Worm (Caenorhabditis elegans) whole organism, mixed stage, embryonic: ENCODE results near the gene bus-5.

Experiments
- bed-3 ChIP-seq: fragments of 200-800 bp; sonication (Bioruptor generic); optimal IDR thresholded peaks from 3 replicates; lab custom pipeline; 2018; ENCODE audit warnings: mild to moderate bottlenecking, missing genetic modification characterization, moderate library complexity, missing compliant biosample characterization
- blmp-1 ChIP-seq: fragments of 150-350 bp; optimal IDR thresholded peaks from 2 replicates; lab custom pipeline; 2014; ENCODE audit warnings: missing biosample characterization, missing genetic modification characterization
- ceh-39 ChIP-seq: fragments of 150-350 bp; optimal IDR thresholded peaks from 2 replicates; lab custom pipeline; 2014; ENCODE audit warnings: missing biosample characterization, missing genetic modification characterization
- ceh-43 ChIP-seq: fragments of 200-800 bp; sonication (Bioruptor generic); optimal IDR thresholded peaks from 2 replicates; lab custom pipeline; 2018; ENCODE audit warnings: mild to moderate bottlenecking, missing genetic modification characterization, moderate library complexity, missing compliant biosample characterization
- ces-1 ChIP-seq: fragments of 150-350 bp; optimal IDR thresholded peaks from 2 replicates; lab custom pipeline; 2014; ENCODE audit warnings: missing biosample characterization, missing genetic modification reagents, missing genetic modification characterization
- cnd-1 ChIP-seq: fragments of 200-800 bp; sonication (Bioruptor generic); optimal IDR thresholded peaks from 2 replicates; lab custom pipeline; 2018; ENCODE audit warnings: mild to moderate bottlenecking, missing genetic modification characterization, missing compliant biosample characterization
- drap-1 ChIP-seq: fragments of 200-800 bp; sonication (Bioruptor generic); optimal IDR thresholded peaks from 3 replicates; lab custom pipeline; 2018; ENCODE audit warnings: mild to moderate bottlenecking, missing genetic modification characterization, missing compliant biosample characterization
- elt-1 ChIP-seq: sonication (generic microtip); optimal IDR thresholded peaks from 2 replicates; lab custom pipeline; 2017; ENCODE audit warnings: missing genetic modification characterization, mild to moderate bottlenecking, missing compliant biosample characterization, antibody characterized with exemption, moderate library complexity, borderline replicate concordance; ENCODE audit not compliant: insufficient read depth
- elt-3 ChIP-seq: fragments of 150-350 bp; optimal IDR thresholded peaks from 2 replicates; lab custom pipeline; 2014; ENCODE audit warnings: missing biosample characterization, missing genetic modification characterization
- flh-1 ChIP-seq: fragments of 200-800 bp; sonication (Bioruptor generic); optimal IDR thresholded peaks from 2 replicates; lab custom pipeline; 2018; ENCODE audit warnings: mild to moderate bottlenecking, missing genetic modification characterization, moderate library complexity, missing compliant biosample characterization
- ham-2 ChIP-seq: fragments of 200-800 bp; sonication (Bioruptor generic); optimal IDR thresholded peaks from 2 replicates; lab custom pipeline; 2018; ENCODE audit warnings: mild to moderate bottlenecking, missing genetic modification characterization, missing compliant biosample characterization
- hlh-1 ChIP-seq: fragments of 150-350 bp; optimal IDR thresholded peaks from 2 replicates; lab custom pipeline; 2014; ENCODE audit warnings: missing biosample characterization, missing genetic modification reagents, missing genetic modification characterization
- lin-13 ChIP-seq: fragments of 150-350 bp; optimal IDR thresholded peaks from 2 replicates; lab custom pipeline; 2014; ENCODE audit warnings: missing biosample characterization, missing genetic modification characterization
- lin-32 ChIP-seq: fragments of 200-800 bp; sonication (Bioruptor generic); optimal IDR thresholded peaks from 2 replicates; lab custom pipeline; 2018; ENCODE audit warnings: mild to moderate bottlenecking, missing genetic modification characterization, missing compliant biosample characterization
- mab-5 ChIP-seq: fragments of 150-350 bp; optimal IDR thresholded peaks from 2 replicates; lab custom pipeline; 2014; ENCODE audit warnings: missing biosample characterization, missing genetic modification characterization
- mep-1 ChIP-seq: fragments of 150-350 bp; optimal IDR thresholded peaks from 2 replicates; lab custom pipeline; 2017; ENCODE audit warnings: missing biosample characterization, missing genetic modification reagents, missing genetic modification characterization, inconsistent platforms
- nhr-12 ChIP-seq: fragments of 150-350 bp; optimal IDR thresholded peaks from 2 replicates; lab custom pipeline; 2014; ENCODE audit warnings: missing biosample characterization, missing genetic modification characterization
- nhr-2 ChIP-seq: fragments of 150-350 bp; optimal IDR thresholded peaks from 2 replicates; lab custom pipeline; 2014; ENCODE audit warnings: missing biosample characterization, missing genetic modification characterization
- nhr-237 ChIP-seq: fragments of 150-350 bp; optimal IDR thresholded peaks from 2 replicates; lab custom pipeline; 2014; ENCODE audit warnings: missing biosample characterization, missing genetic modification characterization
- nhr-28 ChIP-seq: fragments of 150-350 bp; optimal IDR thresholded peaks from 2 replicates; lab custom pipeline; 2014; ENCODE audit warnings: missing biosample characterization, missing genetic modification characterization
- nhr-76 ChIP-seq: sonication (generic microtip); optimal IDR thresholded peaks from 2 replicates; lab custom pipeline; 2017; ENCODE audit warnings: missing biosample characterization, missing genetic modification characterization
- sem-2 ChIP-seq: fragments of 200-800 bp; sonication (Bioruptor generic); optimal IDR thresholded peaks from 2 replicates; lab custom pipeline; 2018; ENCODE audit warnings: mild to moderate bottlenecking, missing genetic modification characterization, missing compliant biosample characterization
- sptf-1 ChIP-seq: sonication (generic microtip); optimal IDR thresholded peaks from 2 replicates; lab custom pipeline; 2017; ENCODE audit warnings: mild to moderate bottlenecking, missing genetic modification characterization, moderate library complexity, missing compliant biosample characterization
- tbx-8 ChIP-seq: fragments of 200-800 bp; sonication (Bioruptor generic); optimal IDR thresholded peaks from 2 replicates; lab custom pipeline; 2018; ENCODE audit warnings: mild to moderate bottlenecking, missing genetic modification characterization, moderate library complexity, missing compliant biosample characterization
- unc-120 ChIP-seq: sonication (generic microtip); optimal IDR thresholded peaks from 2 replicates; lab custom pipeline; 2017; ENCODE audit warnings: missing genetic modification characterization, missing compliant biosample characterization; ENCODE audit not compliant: poor library complexity, severe bottlenecking
- unc-39 ChIP-seq: fragments of 150-350 bp; optimal IDR thresholded peaks from 2 replicates; lab custom pipeline; 2014; ENCODE audit warnings: missing biosample characterization, missing genetic modification characterization
- unc-62 ChIP-seq: fragments of 150-350 bp; optimal IDR thresholded peaks from 2 replicates; lab custom pipeline; 2014; ENCODE audit warnings: missing biosample characterization, missing genetic modification reagents, missing genetic modification characterization
- zip-8 ChIP-seq: fragments of 150-350 bp; optimal IDR thresholded peaks from 2 replicates; lab custom pipeline; 2014; ENCODE audit warnings: missing biosample characterization, missing genetic modification characterization
- ztf-11 ChIP-seq: fragments of 150-350 bp; optimal IDR thresholded peaks from 2 replicates; lab custom pipeline; 2014; ENCODE audit warnings: missing biosample characterization, missing genetic modification characterization

The bus-5 gene

DNA sequence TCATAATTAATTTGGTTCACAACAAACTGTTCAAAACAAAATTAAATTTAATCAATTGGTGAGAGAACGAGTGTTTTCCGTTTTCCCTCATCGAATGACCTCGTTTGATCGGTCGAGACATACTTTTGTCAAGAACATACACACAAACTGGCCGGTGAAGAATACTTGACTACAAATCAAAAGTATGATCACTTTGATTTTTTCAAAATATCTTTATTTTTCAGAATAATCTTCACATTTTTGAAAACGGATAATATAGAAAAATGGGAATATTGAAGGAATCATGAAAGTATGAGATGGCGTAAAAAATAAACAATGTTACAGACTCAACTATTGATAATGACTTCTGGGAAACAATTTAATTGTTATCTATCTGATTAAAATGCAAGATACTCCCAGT is 5.3 kb upstream of the bus-5 start, which contains the start of gene swip-10:
Gene swip-10, minus strand, starts transcription at position 101 of the 400 bp plus-strand sequence.
- TF ChIP-seq mep-1 = no peak
- no peak for TF ChIP-seq zip-8 (tag; lab: Kevin White, UChicago)
- TF ChIP-seq nhr-76 (tag; lab: Kevin White, UChicago) = no peak
- no peak for TF ChIP-seq nhr-237 (tag; lab: Kevin White, UChicago)

DNA sequence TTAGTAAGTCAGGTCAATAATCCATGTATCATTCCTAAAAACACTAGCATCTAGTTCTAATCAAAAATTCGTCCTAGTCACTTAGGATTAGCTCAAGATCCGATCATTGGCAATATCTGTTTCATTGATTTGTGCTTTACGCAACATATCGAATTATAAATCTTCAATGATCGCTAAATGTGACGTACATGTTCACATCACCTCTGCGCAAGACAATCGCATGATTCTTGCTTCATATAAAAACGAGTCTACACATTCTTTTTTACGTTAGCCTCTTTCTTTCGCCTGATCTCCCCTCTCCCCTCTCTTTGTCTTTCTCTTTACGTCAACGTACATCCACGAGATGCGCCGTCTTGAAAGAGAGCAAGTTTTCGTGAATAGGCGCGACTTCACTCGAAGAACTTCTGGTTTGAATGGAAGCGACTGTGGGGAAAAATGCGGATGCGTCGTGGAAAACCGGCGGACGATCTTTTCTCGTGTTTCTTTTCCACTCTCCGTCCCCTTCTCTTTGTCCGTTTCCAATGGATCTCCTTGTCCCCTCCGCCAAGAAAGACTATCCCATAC is 3.5 kb upstream of the bus-5 start:
- TF ChIP-seq ceh-43 (GFP tag; lab: Kevin White, UChicago) = no peak
- TF ChIP-seq elt-1 (tag; lab: Kevin White, UChicago) = peak; percentile 61

DNA sequence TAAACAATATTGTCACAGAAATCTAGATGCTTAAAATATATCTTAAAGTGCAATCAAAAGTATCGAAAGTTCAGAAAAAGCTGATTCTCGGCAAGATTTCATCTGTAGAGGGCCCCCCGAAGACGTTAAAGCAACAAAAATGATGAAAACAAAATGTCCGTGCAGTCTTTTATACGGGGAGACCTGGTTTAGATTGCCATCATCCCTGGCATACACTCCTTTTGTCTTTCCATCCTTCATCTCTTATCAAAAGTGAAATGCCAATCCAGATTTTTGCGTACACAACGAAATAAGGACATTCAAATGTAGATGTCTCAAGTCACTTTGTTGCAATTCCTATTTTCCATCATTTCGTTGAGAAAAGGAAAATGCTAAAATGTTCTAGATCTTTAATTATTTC is 1.3 kb upstream of the bus-5 start:
- TF ChIP-seq elt-1 (tag; lab: Kevin White, UChicago) = peak; percentile 72
- no peak for TF ChIP-seq sem-2 (GFP tag; lab: Kevin White, UChicago)
- TF ChIP-seq, all 35 proteins: peak for 1

ce11 chrX:2110603-2111327 is 2.1 kb downstream of the bus-5 start:
- TF ChIP-seq hlh-1 = no peak
- no peak for TF ChIP-seq elt-3
- TF ChIP-seq zip-8 (tag; lab: Kevin White, UChicago) = no peak
- TF ChIP-seq flh-1 (GFP tag; lab: Kevin White, UChicago) = no peak
- TF ChIP-seq unc-39 (tag; lab: Kevin White, UChicago) = no peak
- TF ChIP-seq sptf-1 (tag; lab: Kevin White, UChicago) = no peak
- TF ChIP-seq nhr-28 (tag; lab: Kevin White, UChicago) = no peak
- no peak for TF ChIP-seq tbx-8 (GFP tag; lab: Kevin White, UChicago)
- no peak for TF ChIP-seq nhr-2
- no peak for TF ChIP-seq ces-1 (GFP tag; lab: Kevin White, UChicago)
- no peak for TF ChIP-seq ztf-11
- no peak for TF ChIP-seq blmp-1 (tag; lab: Kevin White, UChicago)
- TF ChIP-seq nhr-237 (tag; lab: Kevin White, UChicago) = no peak
- TF ChIP-seq unc-62 (GFP tag; lab: Kevin White, UChicago) = no peak
- no peak for TF ChIP-seq bed-3 (GFP tag; lab: Kevin White, UChicago)
- TF ChIP-seq nhr-12 = no peak
- TF ChIP-seq ham-2 (GFP tag; lab: Kevin White, UChicago) = no peak
- no peak for TF ChIP-seq ceh-39 (tag; lab: Kevin White, UChicago)
- TF ChIP-seq nhr-76 (tag; lab: Kevin White, UChicago) = no peak
- no peak for TF ChIP-seq ceh-43 (GFP tag; lab: Kevin White, UChicago)

DNA sequence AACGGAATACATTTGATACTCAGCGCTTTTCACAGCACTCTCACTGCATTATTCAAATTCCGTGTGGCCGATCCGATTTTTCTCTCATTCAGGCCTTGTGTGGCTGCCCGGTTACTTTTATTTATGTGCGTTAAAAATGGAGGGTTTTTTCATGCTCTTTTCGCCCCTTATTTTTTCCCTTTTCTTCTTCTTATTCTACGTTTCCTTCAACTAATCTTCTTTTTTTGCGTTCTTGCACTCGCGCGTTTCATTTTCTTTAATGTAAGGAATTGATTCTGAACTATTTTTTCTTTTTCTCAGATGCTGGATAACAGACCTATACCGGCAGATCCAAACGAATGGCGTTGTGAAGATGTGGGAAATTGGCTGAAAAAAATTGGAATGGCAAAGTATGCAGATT is 4.2 kb downstream of the bus-5 start, which contains the start of gene F53B1.2:
Gene F53B1.2, plus strand, starts transcription at position 301 of the 400 bp plus-strand sequence.
- TF ChIP-seq sptf-1 (tag; lab: Kevin White, UChicago) (no peak), unc-120 (tag; lab: Kevin White, UChicago) (no peak), nhr-28 (tag; lab: Kevin White, UChicago) (no peak), mab-5 (tag; lab: Kevin White, UChicago) (no peak), drap-1 (GFP tag; lab: Kevin White, UChicago) (no peak), lin-32 (GFP tag; lab: Kevin White, UChicago) (no peak), flh-1 (GFP tag; lab: Kevin White, UChicago) (no peak), elt-1 (tag; lab: Kevin White, UChicago) (no peak), lin-13 (tag; lab: Kevin White, UChicago) (no peak), hlh-1 (no peak), unc-39 (tag; lab: Kevin White, UChicago) (no peak), cnd-1 (tag; lab: Kevin White, UChicago) (no peak), bed-3 (GFP tag; lab: Kevin White, UChicago) (no peak), mep-1 (no peak)
